Worm (Caenorhabditis elegans) whole organism, late embryonic: ENCODE data around the gene ttr-25.

ENCODE experiments used
- ceh-31 ChIP-seq: sonication (generic microtip); optimal IDR thresholded peaks from 2 replicates; lab custom pipeline; 2016; ENCODE audit warnings: missing genetic modification characterization, missing compliant biosample characterization
- lin-11 ChIP-seq: fragments of 200-800 bp; sonication (Bioruptor generic); optimal IDR thresholded peaks from 2 replicates; lab custom pipeline; 2018; ENCODE audit warnings: mild to moderate bottlenecking, missing genetic modification characterization, missing compliant biosample characterization
- nhr-11 ChIP-seq: fragments of 150-350 bp; optimal IDR thresholded peaks from 2 replicates; lab custom pipeline; 2014; ENCODE audit warnings: missing biosample characterization, missing genetic modification characterization
- syd-9 ChIP-seq: sonication (generic microtip); optimal IDR thresholded peaks from 2 replicates; lab custom pipeline; 2016; ENCODE audit warnings: mild to moderate bottlenecking, missing genetic modification characterization, moderate library complexity, missing compliant biosample characterization

DNA sequence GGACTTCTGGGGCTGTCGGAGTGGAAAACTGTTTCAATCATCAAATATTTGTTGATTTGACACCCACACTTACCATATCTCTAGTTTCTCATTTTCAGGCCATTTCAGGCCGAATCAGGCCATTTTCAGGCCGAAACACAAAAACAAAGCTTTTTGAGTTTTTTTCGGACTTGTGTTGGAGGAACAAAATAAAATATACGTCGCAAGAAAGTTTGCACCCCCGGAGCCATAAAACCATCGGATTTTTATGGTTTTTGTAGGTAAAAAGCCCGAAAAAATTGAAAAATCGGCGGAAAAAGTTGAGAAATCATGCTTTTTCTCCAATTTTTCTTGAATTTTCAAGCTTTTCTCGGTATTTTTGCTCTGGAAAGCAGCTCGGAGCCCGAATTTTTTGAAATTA is 48.0 kb upstream of the ttr-25 start, which contains the start of gene Y51A2D.1:
- no peak for TF ChIP-seq nhr-11 (tag; lab: Kevin White, UChicago)
- no peak for TF ChIP-seq ceh-31 (tag; lab: Kevin White, UChicago)
- no peak for TF ChIP-seq lin-11 (tag; lab: Kevin White, UChicago)
- no peak for TF ChIP-seq syd-9 (tag; lab: Kevin White, UChicago)
